Fruit fly (Drosophila melanogaster) whole organism, embryonic: ENCODE data around the gene CG13386.

Experiments used
- Awh ChIP-seq: fragments of 200-800 bp; sonication (Bioruptor generic); IDR thresholded peaks from 2 replicates; pipeline ENCODE4, ENCODE4 v1.3.6; 2022; ENCODE audit warnings: missing biosample characterization, missing genetic modification characterization
- Blimp-1 ChIP-seq: fragments of 200-800 bp; sonication (Bioruptor generic); optimal IDR thresholded peaks from 3 replicates; lab custom pipeline; 2018; ENCODE audit warnings: missing biosample characterization, missing genetic modification characterization, mild to moderate bottlenecking, moderate library complexity, missing genetic modification reagents
- Bteb2 ChIP-seq: fragments of 200-800 bp; sonication (Bioruptor generic); optimal IDR thresholded peaks from 2 replicates; lab custom pipeline; 2016; ENCODE audit warnings: missing biosample characterization, missing genetic modification characterization
- C15 ChIP-seq: fragments of 200-800 bp; sonication (Bioruptor generic); IDR thresholded peaks from 3 replicates; pipeline ENCODE4 v1.3.6; 2022; ENCODE audit warnings: missing biosample characterization, missing genetic modification characterization
- CG11085 ChIP-seq: fragments of 200-800 bp; sonication (Bioruptor generic); IDR thresholded peaks from 2 replicates; pipeline ENCODE4 v1.3.6; 2022; ENCODE audit warnings: missing biosample characterization, missing genetic modification characterization
- CG12659 ChIP-seq: fragments of 200-800 bp; sonication (Bioruptor generic); optimal IDR thresholded peaks from 3 replicates; lab custom pipeline; 2017; ENCODE audit warnings: mild to moderate bottlenecking, missing biosample characterization, missing genetic modification reagents, missing genetic modification characterization
- CG15269 ChIP-seq: fragments of 200-800 bp; sonication (Bioruptor generic); optimal IDR thresholded peaks from 2 replicates; lab custom pipeline; 2018; ENCODE audit warnings: missing biosample characterization, mild to moderate bottlenecking, missing genetic modification characterization, moderate library complexity
- CG1529 ChIP-seq: fragments of 200-800 bp; sonication (Bioruptor generic); optimal IDR thresholded peaks from 3 replicates; lab custom pipeline; 2018; ENCODE audit warnings: missing biosample characterization, missing genetic modification characterization
- CG16813 ChIP-seq: fragments of 200-800 bp; sonication (Bioruptor generic); IDR thresholded peaks from 3 replicates; pipeline ENCODE4 v1.3.6; 2022; ENCODE audit warnings: missing biosample characterization, missing genetic modification characterization; ENCODE audit not compliant: partially characterized antibody
- CG17186 ChIP-seq: fragments of 200-800 bp; sonication (Bioruptor generic); optimal IDR thresholded peaks from 3 replicates; lab custom pipeline; 2017; ENCODE audit warnings: missing biosample characterization, missing genetic modification reagents, missing genetic modification characterization
- CG17359 ChIP-seq: fragments of 200-800 bp; sonication (Bioruptor generic); optimal IDR thresholded peaks from 3 replicates; lab custom pipeline; 2018; ENCODE audit warnings: missing biosample characterization, mild to moderate bottlenecking, missing genetic modification characterization, moderate library complexity
- CG17829 ChIP-seq: fragments of 200-800 bp; optimal IDR thresholded peaks from 2 replicates; lab custom pipeline; 2019; ENCODE audit warnings: missing biosample characterization, mild to moderate bottlenecking, missing genetic modification characterization, moderate library complexity
- CG18619 ChIP-seq: fragments of 200-800 bp; sonication (Bioruptor generic); optimal IDR thresholded peaks from 3 replicates; lab custom pipeline; 2017; ENCODE audit warnings: missing biosample characterization, mild to moderate bottlenecking, missing genetic modification characterization
- CG32772 ChIP-seq: fragments of 200-800 bp; sonication (Bioruptor generic); IDR thresholded peaks from 2 replicates; pipeline ENCODE4 v1.3.6; 2022; ENCODE audit warnings: missing biosample characterization, missing genetic modification characterization
- CG43689 ChIP-seq: fragments of 200-800 bp; sonication (Bioruptor generic); IDR thresholded peaks from 2 replicates; pipeline ENCODE4 v1.3.6; 2022; ENCODE audit warnings: missing biosample characterization, missing genetic modification characterization
- CG4730 ChIP-seq: fragments of 200-800 bp; sonication (Bioruptor generic); IDR thresholded peaks from 2 replicates; pipeline ENCODE4 v1.3.6; 2022; ENCODE audit warnings: missing biosample characterization, missing genetic modification characterization
- CG5180 ChIP-seq: fragments of 200-800 bp; sonication (Bioruptor generic); optimal IDR thresholded peaks from 3 replicates; lab custom pipeline; 2017; ENCODE audit warnings: missing biosample characterization, missing genetic modification characterization, mild to moderate bottlenecking, moderate library complexity, missing genetic modification reagents
- CG6854 ChIP-seq: fragments of 200-800 bp; sonication (Bioruptor generic); optimal IDR thresholded peaks from 3 replicates; lab custom pipeline; 2017; ENCODE audit warnings: missing biosample characterization, mild to moderate bottlenecking, missing genetic modification characterization
- CG7556 ChIP-seq: fragments of 200-800 bp; sonication (Bioruptor generic); optimal IDR thresholded peaks from 2 replicates; lab custom pipeline; 2017; ENCODE audit warnings: missing biosample characterization, mild to moderate bottlenecking, missing genetic modification characterization
- CG7786 ChIP-seq: fragments of 200-800 bp; sonication (Bioruptor generic); optimal IDR thresholded peaks from 2 replicates; lab custom pipeline; 2016; ENCODE audit warnings: missing biosample characterization, missing genetic modification characterization
- CHES-1-like ChIP-seq: fragments of 200-800 bp; sonication (Bioruptor generic); optimal IDR thresholded peaks from 2 replicates; lab custom pipeline; 2016; ENCODE audit warnings: missing biosample characterization, missing genetic modification characterization
- CkIIα-i1 ChIP-seq: fragments of 200-800 bp; sonication (Bioruptor generic); IDR thresholded peaks from 2 replicates; pipeline ENCODE4 v1.3.6; 2022; ENCODE audit warnings: missing biosample characterization, missing genetic modification characterization
- Deaf1 ChIP-seq: fragments of 200-800 bp; optimal IDR thresholded peaks from 3 replicates; lab custom pipeline; 2019; ENCODE audit warnings: missing biosample characterization, mild to moderate bottlenecking, missing genetic modification characterization, moderate library complexity
- Dip3 ChIP-seq: fragments of 200-800 bp; sonication (Bioruptor generic); optimal IDR thresholded peaks from 3 replicates; lab custom pipeline; 2016; ENCODE audit warnings: missing biosample characterization, missing genetic modification characterization
- Hr51 ChIP-seq, 2 experiments: fragments of 200-800 bp; sonication (Bioruptor generic); optimal IDR thresholded peaks; 2 replicates in 1 of 2; 3 replicates in 1 of 2; lab custom pipeline; 2016 to 2018; ENCODE audit warnings: missing biosample characterization in 2 of 2, missing genetic modification characterization in 2 of 2, mild to moderate bottlenecking in 1 of 2, moderate library complexity in 1 of 2
- Lhr ChIP-seq: fragments of 200-800 bp; sonication (Bioruptor generic); optimal IDR thresholded peaks from 3 replicates; lab custom pipeline; 2017; ENCODE audit warnings: mild to moderate bottlenecking, missing biosample characterization, missing genetic modification reagents, missing genetic modification characterization
- MBD-R2 ChIP-seq: fragments of 200-800 bp; sonication (Bioruptor generic); IDR thresholded peaks from 2 replicates; pipeline ENCODE4 v1.3.6; 2022; ENCODE audit warnings: missing biosample characterization, missing genetic modification characterization
- MESR4 ChIP-seq: fragments of 200-800 bp; sonication (Bioruptor generic); optimal IDR thresholded peaks from 2 replicates; lab custom pipeline; 2018; ENCODE audit warnings: missing biosample characterization, mild to moderate bottlenecking, missing genetic modification characterization, moderate library complexity
- Med ChIP-seq: fragments of 200-800 bp; sonication (Bioruptor generic); peaks from one replicate; lab custom pipeline; 2016; ENCODE audit warnings: missing biosample characterization, missing genetic modification characterization, mild to moderate bottlenecking, inconsistent platforms, moderate library complexity
- Meics ChIP-seq: fragments of 200-800 bp; sonication (Bioruptor generic); optimal IDR thresholded peaks from 2 replicates; lab custom pipeline; 2017; ENCODE audit warnings: missing biosample characterization, mild to moderate bottlenecking, missing genetic modification characterization
- NC2β ChIP-seq: fragments of 200-800 bp; sonication (Bioruptor generic); optimal IDR thresholded peaks from 2 replicates; lab custom pipeline; 2016; ENCODE audit warnings: missing biosample characterization, missing genetic modification characterization
- Xbp1 ChIP-seq: fragments of 200-800 bp; sonication (Bioruptor generic); optimal IDR thresholded peaks from 3 replicates; lab custom pipeline; 2016; ENCODE audit warnings: missing biosample characterization, mild to moderate bottlenecking, missing genetic modification characterization
- ase ChIP-seq: fragments of 200-800 bp; sonication (Bioruptor generic); IDR thresholded peaks from 3 replicates; pipeline ENCODE4 v1.3.6; 2022; ENCODE audit warnings: missing biosample characterization, missing genetic modification characterization
- crol ChIP-seq: fragments of 200-800 bp; sonication (Bioruptor generic); IDR thresholded peaks from 2 replicates; pipeline ENCODE4 v1.3.6; 2022; ENCODE audit warnings: missing biosample characterization, missing genetic modification characterization
- cwo ChIP-seq: fragments of 200-800 bp; sonication (Bioruptor generic); optimal IDR thresholded peaks from 3 replicates; lab custom pipeline; 2017; ENCODE audit warnings: missing biosample characterization, missing genetic modification characterization, mild to moderate bottlenecking, moderate library complexity, missing genetic modification reagents
- dm ChIP-seq: fragments of 200-800 bp; sonication (Bioruptor generic); optimal IDR thresholded peaks from 3 replicates; lab custom pipeline; 2016; ENCODE audit warnings: missing biosample characterization, missing genetic modification characterization
- fd3F ChIP-seq: fragments of 200-800 bp; sonication (Bioruptor generic); optimal IDR thresholded peaks from 2 replicates; lab custom pipeline; 2018; ENCODE audit warnings: missing biosample characterization, mild to moderate bottlenecking, missing genetic modification characterization, moderate library complexity
- gem ChIP-seq: fragments of 200-800 bp; sonication (Bioruptor generic); optimal IDR thresholded peaks from 2 replicates; lab custom pipeline; 2019; ENCODE audit warnings: missing biosample characterization, mild to moderate bottlenecking, missing genetic modification characterization, moderate library complexity
- jigr1 ChIP-seq: fragments of 200-800 bp; sonication (Bioruptor generic); IDR thresholded peaks from 3 replicates; pipeline ENCODE4 v1.3.6; 2022; ENCODE audit warnings: missing biosample characterization, missing genetic modification characterization
- kay ChIP-seq: fragments of 200-800 bp; sonication (Bioruptor generic); optimal IDR thresholded peaks from 2 replicates; lab custom pipeline; 2016; ENCODE audit warnings: missing biosample characterization, missing genetic modification characterization
- lab ChIP-seq: fragments of 200-800 bp; sonication (Bioruptor generic); optimal IDR thresholded peaks from 3 replicates; lab custom pipeline; 2017; ENCODE audit warnings: missing biosample characterization, missing genetic modification characterization, mild to moderate bottlenecking, moderate library complexity, missing genetic modification reagents
- nau ChIP-seq: fragments of 200-800 bp; sonication (Bioruptor generic); optimal IDR thresholded peaks from 3 replicates; lab custom pipeline; 2017; ENCODE audit warnings: missing biosample characterization, mild to moderate bottlenecking, missing genetic modification characterization, missing genetic modification reagents
- pfk ChIP-seq: fragments of 200-800 bp; sonication (Bioruptor generic); optimal IDR thresholded peaks from 2 replicates; lab custom pipeline; 2018; ENCODE audit warnings: missing biosample characterization, mild to moderate bottlenecking, missing genetic modification characterization, moderate library complexity
- sisA ChIP-seq: fragments of 200-800 bp; sonication (Bioruptor generic); IDR thresholded peaks from 2 replicates; pipeline ENCODE4 v1.3.6; 2022; ENCODE audit warnings: missing biosample characterization, missing genetic modification characterization
- stc ChIP-seq: fragments of 200-800 bp; sonication (Bioruptor generic); IDR thresholded peaks from 2 replicates; pipeline ENCODE4 v1.3.6; 2022; ENCODE audit warnings: missing biosample characterization, missing genetic modification characterization
- stwl ChIP-seq: fragments of 200-800 bp; sonication (Bioruptor generic); optimal IDR thresholded peaks from 3 replicates; lab custom pipeline; 2018; ENCODE audit warnings: missing biosample characterization, mild to moderate bottlenecking, missing genetic modification characterization, moderate library complexity
- tll ChIP-seq, 2 experiments: fragments of 200-800 bp in 1 of 2; fragments of >200 bp in 1 of 2; sonication (Bioruptor generic) in 1 of 2; optimal IDR thresholded peaks; 2 replicates each; lab custom pipeline; 2017 to 2019; ENCODE audit warnings: missing biosample characterization in 2 of 2, missing genetic modification characterization in 2 of 2, mild to moderate bottlenecking in 1 of 2, moderate library complexity in 1 of 2
- wdn ChIP-seq: fragments of 200-800 bp; sonication (Bioruptor generic); IDR thresholded peaks from 2 replicates; pipeline ENCODE4 v1.3.6; 2022; ENCODE audit warnings: missing biosample characterization, missing genetic modification characterization

The CG13386 gene

DNA sequence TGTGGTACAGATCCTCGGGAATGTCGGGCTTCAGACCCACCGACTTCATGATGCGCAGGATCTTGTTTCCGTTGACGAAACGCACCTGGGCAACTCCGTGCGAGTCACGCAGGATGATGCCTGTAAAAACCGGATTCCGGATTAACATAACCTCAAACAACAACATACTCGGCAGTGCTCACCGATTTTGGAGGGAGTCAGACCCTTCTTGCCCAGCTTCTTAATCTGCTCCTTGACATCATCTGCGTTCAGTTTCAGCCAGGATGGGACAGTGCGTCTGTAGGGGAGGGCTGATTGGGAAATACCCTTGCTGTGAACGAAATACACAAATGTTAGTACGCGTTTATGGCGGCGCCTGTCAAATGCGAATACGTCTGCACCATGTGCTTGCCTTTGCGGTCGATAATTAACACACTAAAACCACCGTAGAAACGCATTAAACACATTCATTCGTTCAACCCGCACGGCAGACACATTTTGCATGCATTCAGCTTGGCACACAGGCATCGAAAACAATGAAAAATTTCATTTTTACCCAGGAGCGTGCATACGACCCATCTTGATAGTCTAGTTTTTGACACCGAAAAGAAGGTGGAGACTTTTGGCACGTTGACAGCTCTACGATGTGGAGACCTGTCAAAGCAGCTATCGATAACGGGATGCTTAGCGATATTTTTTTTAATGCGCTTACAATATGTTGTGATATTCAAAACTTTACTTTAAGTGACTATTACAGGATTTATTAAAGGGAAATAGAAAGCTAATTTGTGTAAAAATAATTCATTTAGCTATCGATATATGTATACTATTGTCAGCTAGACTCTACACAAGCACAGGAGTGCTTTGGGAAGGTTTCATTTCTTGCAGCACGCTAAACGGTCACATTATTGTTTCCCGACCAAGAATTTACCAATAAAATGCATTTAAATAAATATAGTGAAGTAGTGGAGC lies 34.5 kb upstream of the CG13386 start, which contains the start of the genes RpS13 and CSN8 (continued):
- no peak for TF ChIP-seq fd3F (GFP tag; lab: Kevin White, UChicago)
- TF ChIP-seq tll (GFP tag; optimal IDR thresholded peaks at IDR 0.05; lab: Kevin White, UChicago) = no peak
- no peak for TF ChIP-seq jigr1 (GFP tag; lab: Robert Waterston, UW)
- TF ChIP-seq Blimp-1 = no peak
- no peak for TF ChIP-seq cwo
- no peak for TF ChIP-seq ase (GFP tag; lab: Robert Waterston, UW)
- TF ChIP-seq CG32772 (GFP tag; lab: Robert Waterston, UW) = no peak
- no peak for TF ChIP-seq sisA (GFP tag; lab: Robert Waterston, UW)
- TF ChIP-seq Meics (GFP tag; lab: Kevin White, UChicago) = peak; percentile 31
- peak; percentile 92 for TF ChIP-seq dm (GFP tag; lab: Kevin White, UChicago)
- no peak for TF ChIP-seq stc
- TF ChIP-seq wdn (GFP tag; lab: Robert Waterston, UW) = no peak
- TF ChIP-seq Awh = no peak
- TF ChIP-seq CG7556 (GFP tag; lab: Kevin White, UChicago) = no peak
- TF ChIP-seq CG18619 (GFP tag; lab: Kevin White, UChicago) = no peak
- no peak; the same call in 1 of the 2 replicates for TF ChIP-seq MBD-R2
- TF ChIP-seq nau (GFP tag; lab: Kevin White, UChicago) = peak; percentile 16
- peak; percentile 75 for TF ChIP-seq CG12659 (GFP tag; lab: Kevin White, UChicago)
- no peak for TF ChIP-seq CG7786 (GFP tag; lab: Kevin White, UChicago)
- TF ChIP-seq Dip3 = peak; percentile 7
- TF ChIP-seq pfk (GFP tag; lab: Kevin White, UChicago) = no peak
- TF ChIP-seq Xbp1 = no peak
- no peak for TF ChIP-seq CG6854 (GFP tag; lab: Kevin White, UChicago)
- TF ChIP-seq gem (tag; lab: Kevin White, UChicago) = peak; percentile 29
- TF ChIP-seq crol (GFP tag; lab: Robert Waterston, UW) = no peak
- peak; percentile 43 for TF ChIP-seq NC2β
- peak; percentile 97 for TF ChIP-seq MESR4 (GFP tag; lab: Kevin White, UChicago)
- peak; percentile 95 for TF ChIP-seq CG16813 (GFP tag; lab: Robert Waterston, UW)
- no peak for TF ChIP-seq Deaf1 (tag; lab: Kevin White, UChicago)
- TF ChIP-seq Hr51 (GFP tag; optimal IDR thresholded peaks at IDR 0.05; lab: Kevin White, UChicago) = peak in 1 of 2 experiments; percentile 6
- TF ChIP-seq CG15269 (tag; lab: Kevin White, UChicago) = no peak
- no peak for TF ChIP-seq CG43689 (GFP tag; lab: Robert Waterston, UW)
- TF ChIP-seq CkIIα-i1 (GFP tag; lab: Robert Waterston, UW) = no peak
- TF ChIP-seq CHES-1-like (GFP tag; lab: Kevin White, UChicago) = peak; percentile 8
- TF ChIP-seq CG1529 = no peak
- TF ChIP-seq CG17186 (GFP tag; lab: Kevin White, UChicago) = peak; percentile 65
- peak; percentile 25 for TF ChIP-seq lab (GFP tag; lab: Kevin White, UChicago)
- TF ChIP-seq CG17829 (tag; lab: Kevin White, UChicago) = peak; percentile 60
- TF ChIP-seq Lhr (GFP tag; lab: Kevin White, UChicago) = peak; percentile 57
- no peak for TF ChIP-seq Bteb2
- no peak for TF ChIP-seq kay
- no peak for TF ChIP-seq CG5180 (GFP tag; lab: Kevin White, UChicago)
- TF ChIP-seq stwl = peak; percentile 85
- TF ChIP-seq Med (GFP tag; lab: Kevin White, UChicago) = peak; percentile 61
- no peak for TF ChIP-seq CG4730 (GFP tag; lab: Robert Waterston, UW)
- TF ChIP-seq CG17359 (tag; lab: Kevin White, UChicago) = peak; percentile 10
- TF ChIP-seq CG11085 (GFP tag; lab: Robert Waterston, UW) = no peak
- TF ChIP-seq C15 (GFP tag; lab: Robert Waterston, UW) = no peak
